Fruit fly (Drosophila melanogaster): Measurements from ENCODE around the gene CG3777.

The CG3777 gene

DNA sequence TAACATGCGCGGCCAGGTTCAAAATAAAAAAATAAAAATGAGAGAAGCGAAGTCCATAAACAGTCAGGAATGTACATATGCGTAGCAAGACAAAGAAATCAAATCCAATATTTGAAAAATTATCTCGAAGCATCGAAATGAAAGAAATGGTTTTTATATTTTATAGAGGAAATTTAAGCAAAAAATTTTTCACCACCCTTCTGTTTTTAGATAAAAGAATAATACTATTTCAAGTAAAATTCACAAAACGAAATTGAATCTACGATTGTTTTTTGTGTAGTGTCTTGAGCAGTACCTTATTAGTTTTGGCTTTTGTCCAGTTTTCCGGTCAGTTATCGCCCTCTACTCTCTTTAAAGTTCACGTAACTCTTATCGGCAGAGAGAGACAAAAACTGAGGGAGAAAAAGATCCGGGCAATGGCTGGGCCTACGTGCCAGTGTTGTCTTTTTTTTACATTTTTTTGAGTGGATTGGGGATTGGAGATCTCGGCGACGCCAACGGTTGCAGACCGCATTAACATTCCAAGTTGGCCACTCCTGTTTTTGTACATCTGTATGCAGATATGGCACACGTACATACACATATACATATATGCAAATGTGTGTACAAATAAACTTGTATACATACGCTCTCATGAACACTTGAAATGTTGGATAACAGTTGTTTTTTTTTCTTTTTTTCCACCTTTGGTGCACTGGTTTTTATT, 60.5 kb downstream of the CG3777 start:
- TF ChIP-seq ttk (optimal IDR thresholded peaks at IDR 0.05), result no peak

DNA sequence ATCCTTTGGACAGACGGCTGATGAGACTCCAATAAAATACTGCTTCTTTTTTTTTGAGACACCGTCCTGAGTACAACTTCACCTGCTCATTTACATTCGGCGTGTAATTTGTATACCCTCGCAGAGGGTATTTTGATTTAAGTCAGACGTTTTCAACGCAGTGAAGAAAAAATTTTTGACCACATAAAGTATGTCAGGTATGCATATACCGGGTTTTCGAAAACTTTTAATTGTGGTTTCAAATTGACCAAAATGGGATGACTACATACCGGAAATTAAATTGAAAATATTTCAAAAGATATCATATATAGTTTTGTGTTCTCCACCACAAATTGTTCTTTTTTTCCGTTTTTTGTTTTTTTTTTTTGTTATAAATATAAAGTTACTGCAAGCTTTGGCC, 61.3 kb downstream of the CG3777 start:
- no peak for TF ChIP-seq h (optimal IDR thresholded peaks at IDR 0.05)
- TF ChIP-seq ttk (optimal IDR thresholded peaks at IDR 0.05), result no peak
- TF ChIP-seq Myc (optimal IDR thresholded peaks at IDR 0.05), result no peak
- no peak for TF ChIP-seq psq (optimal IDR thresholded peaks at IDR 0.05)
- TF ChIP-seq Sin3A (optimal IDR thresholded peaks at IDR 0.05), result no peak
- TF ChIP-seq insv (optimal IDR thresholded peaks at IDR 0.05), result no peak

DNA sequence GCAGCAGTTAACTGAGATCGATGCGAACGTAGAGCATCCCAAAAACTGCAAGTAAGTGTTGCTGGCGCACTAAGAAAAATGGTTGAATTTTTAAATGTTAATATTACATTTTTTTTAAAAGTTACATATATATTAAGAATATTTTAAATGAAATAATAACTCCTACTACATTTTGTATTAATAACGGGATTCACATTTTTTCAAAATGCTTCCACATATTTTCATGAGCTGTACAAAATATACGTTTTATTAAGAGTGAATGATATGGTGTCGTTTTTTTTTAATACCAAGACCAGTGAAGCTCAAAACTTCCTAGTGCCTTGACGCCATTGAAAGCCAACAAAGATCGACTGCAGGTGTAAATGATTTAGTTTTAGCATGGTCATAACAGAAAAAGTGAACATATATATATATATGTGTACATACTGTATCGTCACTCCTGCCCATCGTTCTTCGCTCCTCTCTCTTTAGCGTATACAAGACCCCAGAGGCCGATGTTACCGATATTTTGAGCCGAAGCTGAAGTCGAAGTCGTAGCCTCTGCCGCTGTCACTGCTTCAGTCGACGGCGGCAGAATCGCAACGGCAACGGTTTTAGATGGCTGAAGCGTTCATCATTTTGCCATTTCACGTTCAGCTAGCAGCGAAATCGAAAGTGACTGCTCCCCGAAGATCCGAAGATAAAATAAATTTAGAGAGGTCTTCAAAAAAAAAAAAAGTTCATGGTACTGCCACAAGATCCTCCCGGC, 63.1 kb downstream of the CG3777 start:
- no peak for TF ChIP-seq psq (optimal IDR thresholded peaks at IDR 0.05)
- no peak for TF ChIP-seq ttk (optimal IDR thresholded peaks at IDR 0.05)
- no peak for TF ChIP-seq h (optimal IDR thresholded peaks at IDR 0.05)
- TF ChIP-seq Sin3A (optimal IDR thresholded peaks at IDR 0.05), result no peak
- no peak for TF ChIP-seq insv (optimal IDR thresholded peaks at IDR 0.05)
- no peak for TF ChIP-seq Myc (optimal IDR thresholded peaks at IDR 0.05)

DNA sequence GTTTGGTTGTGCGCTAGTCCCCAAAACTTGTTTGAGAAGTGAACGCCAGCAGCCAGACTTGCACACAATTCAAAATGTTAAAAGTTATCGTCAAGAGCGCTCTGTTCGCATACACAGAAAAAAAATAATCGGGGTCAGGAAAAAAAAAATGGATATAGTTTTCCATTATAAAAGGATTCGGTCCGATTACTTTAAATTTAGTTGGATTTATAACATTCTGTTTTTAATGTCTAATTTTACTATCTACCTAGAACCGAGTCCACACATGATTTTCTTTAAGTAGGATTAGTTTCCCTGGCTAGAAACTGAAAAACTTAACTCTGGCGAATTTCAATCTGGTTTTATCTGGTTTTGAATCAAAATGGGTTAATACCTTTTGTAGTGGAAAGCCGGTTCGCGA, 65.7 kb downstream of the CG3777 start:
- TF ChIP-seq h (optimal IDR thresholded peaks at IDR 0.05), result no peak
- TF ChIP-seq Sin3A (optimal IDR thresholded peaks at IDR 0.05), result no peak

DNA sequence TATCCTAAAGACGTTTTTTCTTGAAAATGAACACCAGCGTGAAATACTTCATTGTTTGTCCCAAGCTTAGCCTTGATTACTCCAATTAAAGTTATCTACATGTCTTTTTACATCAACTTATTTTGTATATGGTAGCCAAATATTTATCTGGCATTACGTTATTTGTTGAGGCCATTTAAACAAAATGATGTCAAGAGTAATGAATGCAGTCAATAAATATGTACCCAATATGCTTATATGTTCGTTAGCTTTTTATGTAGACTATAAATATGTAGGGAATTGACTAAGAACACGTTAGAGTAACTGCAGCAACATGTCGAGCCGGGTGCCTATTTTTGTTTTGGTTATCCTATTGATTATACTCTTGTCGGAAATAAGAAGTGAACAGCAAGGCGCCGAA, 70.8 kb downstream of the CG3777 start, which contains the start of gene CG43181:
CG43181 (plus strand) TSS at position 301 of the 400 bp plus-strand sequence.
- TF ChIP-seq ttk (optimal IDR thresholded peaks at IDR 0.05) (no peak), Sin3A (optimal IDR thresholded peaks at IDR 0.05) (no peak), Myc (optimal IDR thresholded peaks at IDR 0.05) (no peak), h (optimal IDR thresholded peaks at IDR 0.05) (no peak), psq (optimal IDR thresholded peaks at IDR 0.05) (no peak), insv (optimal IDR thresholded peaks at IDR 0.05) (no peak)

DNA sequence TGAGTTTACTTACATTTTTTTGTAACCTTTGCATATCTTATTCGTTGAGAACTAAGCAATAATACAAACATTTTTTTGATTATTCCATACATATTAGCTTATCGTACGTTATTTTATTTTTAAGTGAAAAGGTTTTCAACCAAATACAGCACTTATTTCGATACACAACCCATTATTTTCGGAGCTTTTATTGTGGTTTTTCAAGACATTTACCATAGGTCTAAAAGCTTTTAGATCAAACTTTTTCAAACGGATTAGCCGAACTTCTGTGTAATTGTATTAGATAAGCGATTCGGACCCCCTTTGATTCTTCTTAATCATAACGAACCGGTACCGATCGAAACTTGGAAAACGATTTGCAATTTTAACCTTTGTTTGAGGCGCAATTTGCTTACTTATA, 71.5 kb downstream of the CG3777 start:
- TF ChIP-seq Sin3A (optimal IDR thresholded peaks at IDR 0.05), result no peak
- no peak for TF ChIP-seq ttk (optimal IDR thresholded peaks at IDR 0.05)
- TF ChIP-seq insv (optimal IDR thresholded peaks at IDR 0.05), result no peak
- no peak for TF ChIP-seq h (optimal IDR thresholded peaks at IDR 0.05)

DNA sequence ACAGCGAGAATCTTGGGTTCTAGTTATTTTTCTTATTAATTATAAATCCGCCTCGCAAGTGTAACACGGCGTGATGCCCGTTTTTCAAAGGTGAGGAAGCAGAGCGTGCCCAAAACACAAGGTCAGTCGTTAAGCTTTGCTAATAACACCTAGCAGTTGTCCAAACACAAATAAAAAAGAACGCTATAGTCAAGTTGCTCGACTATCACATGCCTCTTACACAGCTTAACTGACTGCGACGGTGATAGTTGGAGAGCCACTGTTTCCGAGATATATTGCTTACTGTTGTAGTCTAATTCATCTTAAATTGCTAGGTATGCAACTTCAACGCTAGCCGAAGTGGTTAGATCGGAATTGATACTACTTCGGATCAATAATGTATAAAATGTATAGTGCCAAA, 72.1 kb downstream of the CG3777 start:
- TF ChIP-seq h (optimal IDR thresholded peaks at IDR 0.05) (no peak), Myc (optimal IDR thresholded peaks at IDR 0.05) (no peak), ttk (optimal IDR thresholded peaks at IDR 0.05) (no peak), psq (optimal IDR thresholded peaks at IDR 0.05) (no peak), Sin3A (optimal IDR thresholded peaks at IDR 0.05) (no peak)

DNA sequence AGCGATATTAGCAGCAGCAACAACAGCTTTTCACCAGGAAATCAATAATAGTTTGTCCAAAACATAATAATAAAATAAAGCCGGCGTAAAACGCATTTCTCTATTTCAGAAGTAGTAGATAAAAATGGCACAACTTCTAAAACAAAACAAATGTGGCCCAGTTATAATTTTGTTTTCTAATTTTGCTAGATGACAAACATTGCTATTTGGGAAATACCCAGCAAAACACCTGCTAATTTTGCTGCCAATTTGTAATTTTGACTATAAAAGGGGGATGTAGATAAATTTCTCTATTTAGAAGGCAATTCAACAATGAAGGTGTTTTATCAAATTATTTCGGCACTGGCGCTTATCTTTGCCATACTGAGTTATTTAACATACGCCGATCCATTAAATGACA, 73.3 kb downstream of the CG3777 start, which contains the start of gene CG43182:
CG43182 (plus strand) TSS at position 301 of the 400 bp plus-strand sequence.
- no peak for TF ChIP-seq ttk (optimal IDR thresholded peaks at IDR 0.05)
- no peak for TF ChIP-seq psq (optimal IDR thresholded peaks at IDR 0.05)
- TF ChIP-seq Sin3A (optimal IDR thresholded peaks at IDR 0.05), result no peak
- no peak for TF ChIP-seq h (optimal IDR thresholded peaks at IDR 0.05)
- TF ChIP-seq Myc (optimal IDR thresholded peaks at IDR 0.05), result no peak
- TF ChIP-seq insv (optimal IDR thresholded peaks at IDR 0.05), result no peak

DNA sequence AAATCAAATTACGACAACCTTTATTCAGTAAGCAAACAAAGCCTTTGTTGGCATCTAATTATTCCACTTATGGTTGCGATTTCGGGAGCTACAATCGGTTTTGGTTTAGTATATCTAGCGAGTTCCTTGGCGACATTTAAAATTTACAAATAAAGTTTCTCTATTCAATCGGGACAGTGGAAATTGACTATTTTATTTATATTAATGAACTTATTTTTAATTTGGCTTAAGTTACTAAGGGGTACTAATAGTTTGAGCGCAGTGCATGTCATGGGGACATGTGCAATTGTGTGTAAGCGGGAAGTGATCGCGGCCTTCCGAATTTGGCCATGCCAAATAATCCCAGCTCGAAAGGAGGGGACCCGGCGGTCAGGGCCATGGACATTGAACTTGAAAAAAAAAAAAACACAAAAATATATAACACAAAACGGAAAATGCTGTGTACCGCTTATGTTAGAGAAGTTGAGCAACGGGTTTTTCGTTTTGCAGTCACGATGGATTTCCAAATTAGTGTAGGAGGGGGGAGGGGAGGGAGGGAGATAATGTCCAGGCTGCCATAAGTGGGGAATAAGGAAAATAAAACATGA, 74.5 kb downstream of the CG3777 start:
- no peak for TF ChIP-seq Myc (optimal IDR thresholded peaks at IDR 0.05)
- no peak for TF ChIP-seq insv (optimal IDR thresholded peaks at IDR 0.05)
- TF ChIP-seq h (optimal IDR thresholded peaks at IDR 0.05), result no peak
- no peak for TF ChIP-seq Sin3A (optimal IDR thresholded peaks at IDR 0.05)
- TF ChIP-seq ttk (optimal IDR thresholded peaks at IDR 0.05), result no peak
- TF ChIP-seq psq (optimal IDR thresholded peaks at IDR 0.05), result no peak

DNA sequence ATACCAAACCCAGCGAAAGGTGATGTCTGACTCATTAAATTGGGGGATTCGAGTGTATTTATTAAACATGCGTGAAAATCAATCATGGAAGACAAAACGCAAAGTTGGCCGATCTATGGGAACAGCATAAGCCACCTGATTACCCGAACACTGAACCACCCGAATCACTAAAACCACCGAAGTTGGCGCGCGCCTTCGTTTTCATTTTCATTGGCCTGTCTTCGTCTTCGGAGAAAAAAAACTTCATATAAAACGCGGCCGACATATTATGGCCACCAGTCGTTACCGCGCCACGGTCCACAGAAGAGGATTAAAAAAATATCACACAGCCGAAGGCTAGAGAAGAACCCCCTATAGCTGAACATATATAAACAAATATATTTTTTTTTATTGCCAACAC, 76.7 kb downstream of the CG3777 start, which contains the start of gene y:
y (plus strand) TSS at position 278 of the 400 bp plus-strand sequence.
- TF ChIP-seq h (optimal IDR thresholded peaks at IDR 0.05) (no peak), Myc (optimal IDR thresholded peaks at IDR 0.05) (no peak), psq (optimal IDR thresholded peaks at IDR 0.05) (no peak), insv (optimal IDR thresholded peaks at IDR 0.05) (no peak), ttk (optimal IDR thresholded peaks at IDR 0.05) (no peak), Sin3A (optimal IDR thresholded peaks at IDR 0.05) (no peak)

DNA sequence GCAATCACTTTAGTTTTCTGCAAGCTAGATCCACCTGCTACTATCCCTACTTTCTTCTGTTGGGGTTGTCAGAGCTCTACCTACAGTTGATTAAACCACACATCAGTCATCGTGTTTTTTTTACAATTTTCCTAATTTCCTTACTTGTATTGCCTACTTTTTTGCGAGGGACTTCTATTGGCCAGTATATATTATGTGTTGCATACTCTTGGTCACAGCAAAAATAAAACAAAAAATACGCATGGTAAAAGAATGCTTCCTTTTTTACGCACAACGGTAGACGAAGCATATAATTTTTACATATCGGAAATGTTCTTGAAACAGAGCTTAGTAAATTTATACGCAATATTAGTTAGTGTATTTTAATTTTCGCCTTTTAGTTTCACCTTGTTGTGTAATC, 81.9 kb downstream of the CG3777 start:
- TF ChIP-seq insv (optimal IDR thresholded peaks at IDR 0.05), result no peak
- TF ChIP-seq psq (optimal IDR thresholded peaks at IDR 0.05), result no peak

DNA sequence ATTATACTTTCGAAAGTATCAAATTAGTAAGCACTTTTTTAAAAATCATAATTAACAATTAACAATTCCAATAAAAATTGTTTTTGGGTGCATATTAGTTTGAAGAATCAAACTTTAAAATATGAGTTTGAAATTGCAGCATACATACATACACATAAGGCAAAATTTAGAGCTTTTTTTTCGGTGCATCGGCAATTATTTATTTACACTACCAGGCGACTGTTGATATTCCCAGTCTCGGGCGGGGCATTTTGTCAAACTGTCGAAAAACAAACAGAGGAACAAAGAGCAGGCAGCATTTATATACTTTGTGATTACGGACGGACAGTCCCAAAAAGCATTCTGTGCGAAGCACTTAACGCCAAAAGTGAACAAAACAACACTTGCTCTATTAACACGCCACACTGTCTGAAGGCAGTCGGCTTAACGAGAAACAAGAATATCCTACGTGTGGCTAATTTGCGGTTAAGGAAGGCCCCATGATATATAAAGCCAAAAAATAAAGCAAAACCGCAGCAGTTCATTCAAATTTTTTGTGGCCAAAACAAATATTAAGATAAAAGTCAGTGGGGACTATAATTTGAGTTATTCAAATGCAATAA, 82.7 kb downstream of the CG3777 start:
- no peak for TF ChIP-seq ttk (optimal IDR thresholded peaks at IDR 0.05)
- TF ChIP-seq insv (optimal IDR thresholded peaks at IDR 0.05), result no peak
- TF ChIP-seq Myc (optimal IDR thresholded peaks at IDR 0.05), result no peak
- no peak for TF ChIP-seq h (optimal IDR thresholded peaks at IDR 0.05)
- no peak for TF ChIP-seq Sin3A (optimal IDR thresholded peaks at IDR 0.05)
